Worm (Caenorhabditis elegans) whole organism, L2 larva: ENCODE results near the gene pfk-1.2.

Experiments
- F13H6.1 ChIP-seq: sonication (generic microtip); optimal IDR thresholded peaks from 2 replicates; lab custom pipeline; 2016; ENCODE audit warnings: missing genetic modification characterization, missing compliant biosample characterization
- Y55F3AM.14 ChIP-seq: fragments of 200-800 bp; sonication (Bioruptor generic); optimal IDR thresholded peaks from 2 replicates; lab custom pipeline; 2018; ENCODE audit warnings: mild to moderate bottlenecking, missing genetic modification characterization, missing compliant biosample characterization
- elt-3 ChIP-seq: sonication (generic microtip); optimal IDR thresholded peaks from 2 replicates; lab custom pipeline; 2017; ENCODE audit warnings: missing biosample characterization, missing genetic modification characterization
- nhr-11 ChIP-seq: fragments of 150-350 bp; optimal IDR thresholded peaks from 2 replicates; lab custom pipeline; 2014; ENCODE audit warnings: missing biosample characterization, missing genetic modification characterization
- peb-1 ChIP-seq: fragments of 150-350 bp; optimal IDR thresholded peaks from 2 replicates; lab custom pipeline; 2014; ENCODE audit warnings: missing biosample characterization, missing genetic modification characterization
- snpc-4 ChIP-seq: fragments of 150-350 bp; optimal IDR thresholded peaks from 2 replicates; lab custom pipeline; 2014; ENCODE audit warnings: missing biosample characterization, missing genetic modification characterization
- unc-39 ChIP-seq: fragments of 150-350 bp; optimal IDR thresholded peaks from 2 replicates; lab custom pipeline; 2014; ENCODE audit warnings: missing biosample characterization, missing genetic modification characterization
- ztf-11 ChIP-seq: sonication (generic microtip); optimal IDR thresholded peaks from 2 replicates; lab custom pipeline; 2017; ENCODE audit warnings: missing biosample characterization, missing genetic modification characterization
- ztf-4 ChIP-seq: fragments of 150-350 bp; optimal IDR thresholded peaks from 2 replicates; lab custom pipeline; 2014; ENCODE audit warnings: missing biosample characterization, missing genetic modification characterization

ce11 chrV:9546860-9547269 lies 15.3 kb downstream of the pfk-1.2 start, which contains the start of gene his-37:
- TF ChIP-seq ztf-4 (tag; lab: Kevin White, UChicago) = peak; percentile 98
- peak; percentile 67 for TF ChIP-seq nhr-11 (tag; lab: Kevin White, UChicago)
- TF ChIP-seq ztf-11 (tag; lab: Kevin White, UChicago) = peak; percentile 38
- peak; percentile 98 for TF ChIP-seq F13H6.1 (tag; lab: Kevin White, UChicago)
- peak; percentile 41 for TF ChIP-seq unc-39 (tag; lab: Kevin White, UChicago)
- peak; percentile 98 for TF ChIP-seq Y55F3AM.14 (GFP tag; lab: Kevin White, UChicago)
- TF ChIP-seq peb-1 (tag; lab: Kevin White, UChicago) = no peak
- peak; percentile 93 for TF ChIP-seq snpc-4 (tag; lab: Kevin White, UChicago)
- TF ChIP-seq elt-3 (tag; lab: Kevin White, UChicago) = no peak
